Worm (Caenorhabditis elegans) whole organism, L4 larva: ENCODE data around the gene F44G3.7.

ENCODE experiments used
- F10B5.3 ChIP-seq: sonication (generic microtip); optimal IDR thresholded peaks from 2 replicates; lab custom pipeline; 2016; ENCODE audit warnings: mild to moderate bottlenecking, missing genetic modification characterization, missing compliant biosample characterization
- F44E2.7 ChIP-seq: fragments of 200-800 bp; sonication (Bioruptor generic); IDR thresholded peaks from 2 replicates; pipeline ENCODE4 v2.1.2; 2022; ENCODE audit warnings: missing genetic modification characterization, missing compliant biosample characterization
- Y105C5A.15 ChIP-seq: fragments of 200-800 bp; sonication (Bioruptor generic); IDR thresholded peaks from 2 replicates; pipeline ENCODE4 v1.3.6; 2022; ENCODE audit warnings: missing genetic modification characterization, missing compliant biosample characterization
- ZK546.5 ChIP-seq, 2 experiments: sonication (generic microtip); optimal IDR thresholded peaks; 2 replicates each; lab custom pipeline; 2017; ENCODE audit warnings: missing biosample characterization in 2 of 2, missing genetic modification characterization in 2 of 2
- aha-1 ChIP-seq: fragments of 150-350 bp; peaks from one replicate; lab custom pipeline; 2014; ENCODE audit warnings: missing biosample characterization, missing genetic modification characterization
- ama-1 ChIP-seq: fragments of 150-350 bp; optimal IDR thresholded peaks from 2 replicates; lab custom pipeline; 2014; ENCODE audit warnings: inconsistent platforms, mixed read lengths
- ceh-44 ChIP-seq: fragments of 200-800 bp; sonication (Bioruptor generic); IDR thresholded peaks from 2 replicates; pipeline ENCODE4 v1.3.6; 2022; ENCODE audit warnings: missing genetic modification reagents, missing genetic modification characterization, missing compliant biosample characterization
- ceh-62 ChIP-seq: sonication (generic microtip); optimal IDR thresholded peaks from 2 replicates; lab custom pipeline; 2017; ENCODE audit warnings: missing biosample characterization, missing genetic modification characterization
- ceh-82 ChIP-seq: sonication (generic microtip); optimal IDR thresholded peaks from 2 replicates; lab custom pipeline; 2017; ENCODE audit warnings: missing biosample characterization, missing genetic modification characterization
- ctbp-1 ChIP-seq: fragments of 200-800 bp; sonication (Bioruptor generic); IDR thresholded peaks from 2 replicates; pipeline ENCODE4 v1.3.6; 2022; ENCODE audit warnings: missing genetic modification reagents, missing genetic modification characterization, missing compliant biosample characterization
- dmd-9 ChIP-seq: fragments of 200-800 bp; sonication (Bioruptor generic); IDR thresholded peaks from 2 replicates; pipeline ENCODE4 v1.3.6; 2022; ENCODE audit warnings: missing genetic modification reagents, missing genetic modification characterization, missing compliant biosample characterization
- egl-27 ChIP-seq: sonication (generic microtip); optimal IDR thresholded peaks from 3 replicates; lab custom pipeline; 2017; ENCODE audit warnings: missing biosample characterization, missing genetic modification reagents, missing genetic modification characterization
- fkh-10 ChIP-seq: fragments of 150-350 bp; optimal IDR thresholded peaks from 2 replicates; lab custom pipeline; 2014; ENCODE audit warnings: missing biosample characterization, missing genetic modification reagents, missing genetic modification characterization
- gei-8 ChIP-seq: fragments of 200-800 bp; sonication (Bioruptor generic); optimal IDR thresholded peaks from 2 replicates; lab custom pipeline; 2018; ENCODE audit warnings: mild to moderate bottlenecking, missing genetic modification characterization, missing compliant biosample characterization
- hlh-30 ChIP-seq: sonication (generic microtip); optimal IDR thresholded peaks from 2 replicates; lab custom pipeline; 2017; ENCODE audit warnings: antibody characterized with exemption, mild to moderate bottlenecking, missing genetic modification characterization, missing compliant biosample characterization; ENCODE audit not compliant: insufficient read depth
- mep-1 ChIP-seq: fragments of 150-350 bp; sonication (generic microtip); optimal IDR thresholded peaks from 3 replicates; lab custom pipeline; 2014; ENCODE audit warnings: missing biosample characterization, missing genetic modification characterization
- mes-2 ChIP-seq: sonication (generic microtip); optimal IDR thresholded peaks from 2 replicates; lab custom pipeline; 2016; ENCODE audit warnings: missing genotype, mild to moderate bottlenecking, missing genetic modification characterization, missing compliant biosample characterization; ENCODE audit not compliant: poor library complexity, severe bottlenecking
- nhr-10 ChIP-seq: fragments of 150-350 bp; optimal IDR thresholded peaks from 2 replicates; lab custom pipeline; 2014; ENCODE audit warnings: missing biosample characterization, missing genetic modification characterization
- nhr-237 ChIP-seq: sonication (generic microtip); optimal IDR thresholded peaks from 2 replicates; lab custom pipeline; 2017; ENCODE audit warnings: missing biosample characterization, missing genetic modification characterization
- nhr-42 ChIP-seq: fragments of 200-800 bp; sonication (Bioruptor generic); IDR thresholded peaks from 2 replicates; pipeline ENCODE4 v1.3.6; 2022; ENCODE audit warnings: missing genetic modification characterization, missing compliant biosample characterization
- pha-4 ChIP-seq, 2 experiments: fragments of 150-350 bp in 1 of 2; fragments of 200-800 bp in 1 of 2; sonication (Bioruptor generic) in 1 of 2; IDR thresholded peaks in 1 of 2; optimal IDR thresholded peaks in 1 of 2; 2 replicates each; pipeline versions ENCODE4 v1.3.6 to Lab custom; 2014 to 2022; ENCODE audit warnings: missing genetic modification characterization in 2 of 2, missing genetic modification reagents in 2 of 2, missing biosample characterization in 1 of 2, missing compliant biosample characterization in 1 of 2
- spr-3 ChIP-seq: fragments of 200-800 bp; sonication (Bioruptor generic); optimal IDR thresholded peaks from 2 replicates; lab custom pipeline; 2018; ENCODE audit warnings: mild to moderate bottlenecking, missing genetic modification characterization, missing compliant biosample characterization
- tra-1 ChIP-seq: fragments of 200-800 bp; sonication (Bioruptor generic); IDR thresholded peaks from 2 replicates; pipeline ENCODE4 v1.3.6; 2022; ENCODE audit warnings: missing genetic modification reagents, missing genetic modification characterization, missing compliant biosample characterization
- unc-130 ChIP-seq: sonication (generic microtip); optimal IDR thresholded peaks from 2 replicates; lab custom pipeline; 2016; ENCODE audit warnings: missing genetic modification reagents, missing genetic modification characterization, missing compliant biosample characterization
- unc-39 ChIP-seq: sonication (generic microtip); optimal IDR thresholded peaks from 2 replicates; lab custom pipeline; 2017; ENCODE audit warnings: missing biosample characterization, missing genetic modification characterization
- unc-62 ChIP-seq, 3 experiments: fragments of 150-350 bp in 1 of 3; sonication (generic microtip); optimal IDR thresholded peaks in 2 of 3; peaks in 1 of 3; 1 replicate in 1 of 3; 2 replicates in 2 of 3; lab custom pipeline; 2014 to 2017; ENCODE audit warnings: missing biosample characterization in 3 of 3, missing genetic modification characterization in 3 of 3, missing genetic modification reagents in 3 of 3, missing genotype in 1 of 3
- zag-1 ChIP-seq: fragments of 150-350 bp; optimal IDR thresholded peaks from 2 replicates; lab custom pipeline; 2014; ENCODE audit warnings: missing biosample characterization, missing genetic modification characterization
- zfp-2 ChIP-seq: sonication (generic microtip); optimal IDR thresholded peaks from 2 replicates; lab custom pipeline; 2016; ENCODE audit warnings: mild to moderate bottlenecking, missing genetic modification characterization, missing compliant biosample characterization
- zfp-3 ChIP-seq: fragments of 200-800 bp; sonication (Bioruptor generic); conservative IDR thresholded peaks from 2 replicates; pipeline ENCODE4 v1.3.6; 2022; ENCODE audit warnings: missing genetic modification reagents, missing genetic modification characterization, missing compliant biosample characterization
- ztf-7 ChIP-seq: fragments of 150-350 bp; optimal IDR thresholded peaks from 2 replicates; lab custom pipeline; 2014; ENCODE audit warnings: missing biosample characterization, missing genetic modification characterization

Gene F44G3.7

DNA sequence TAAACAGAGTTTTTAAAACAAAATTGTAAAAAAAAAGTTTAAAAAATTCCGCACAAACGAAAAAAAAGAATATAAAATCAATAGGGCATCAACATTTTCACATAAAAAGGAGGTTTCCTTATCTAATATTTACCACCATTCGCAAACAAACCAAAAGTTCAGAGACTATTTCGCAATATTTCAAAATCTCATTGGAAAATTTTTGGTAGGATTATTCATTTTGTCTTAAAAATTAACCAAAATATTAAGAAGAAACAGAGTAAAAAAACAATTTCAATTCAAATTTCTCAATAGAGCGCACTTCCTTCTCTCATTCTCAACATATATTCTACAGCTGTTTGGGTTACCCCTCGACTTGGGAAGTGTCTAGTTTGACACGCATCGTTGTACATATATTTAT lies 23.1 kb upstream of the F44G3.7 start (continued):
- peak; percentile 30 for TF ChIP-seq ztf-7 (tag; lab: Kevin White, UChicago)
- TF ChIP-seq F44E2.7 (GFP tag; lab: Robert Waterston, UW), result no peak

DNA sequence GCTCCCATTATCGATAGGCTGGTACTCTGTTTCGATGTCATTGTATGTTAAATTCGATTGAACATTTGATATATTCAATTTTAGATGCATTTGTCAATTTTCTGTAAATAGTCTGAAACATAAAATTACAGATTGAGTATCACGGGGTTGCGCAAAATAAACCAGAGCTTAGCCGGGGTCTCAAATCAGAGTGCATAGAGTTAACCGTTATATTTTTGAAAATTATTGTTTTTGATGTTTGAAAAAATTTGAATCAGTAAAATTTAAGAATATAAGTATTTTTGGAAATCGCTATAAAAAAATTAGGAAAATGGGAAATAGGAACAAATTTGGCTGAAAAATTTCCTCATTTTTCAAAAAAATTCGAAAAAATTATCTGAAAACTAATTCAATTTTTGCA lies 22.7 kb upstream of the F44G3.7 start, which contains the start of gene F10A3.17:
Gene F10A3.17 (minus strand): TSS at position 101 of the 400 bp plus-strand sequence.
- TF ChIP-seq ZK546.5 (tag; optimal IDR thresholded peaks at IDR 0.05; lab: Kevin White, UChicago) (no peak), spr-3 (GFP tag; lab: Kevin White, UChicago) (no peak), mes-2 (tag; lab: Kevin White, UChicago) (no peak), zag-1 (tag; lab: Kevin White, UChicago) (no peak), nhr-10 (no peak), nhr-237 (no peak), unc-39 (tag; lab: Kevin White, UChicago) (no peak), ceh-62 (tag; lab: Kevin White, UChicago) (no peak), zfp-2 (tag; lab: Kevin White, UChicago) (no peak)

DNA sequence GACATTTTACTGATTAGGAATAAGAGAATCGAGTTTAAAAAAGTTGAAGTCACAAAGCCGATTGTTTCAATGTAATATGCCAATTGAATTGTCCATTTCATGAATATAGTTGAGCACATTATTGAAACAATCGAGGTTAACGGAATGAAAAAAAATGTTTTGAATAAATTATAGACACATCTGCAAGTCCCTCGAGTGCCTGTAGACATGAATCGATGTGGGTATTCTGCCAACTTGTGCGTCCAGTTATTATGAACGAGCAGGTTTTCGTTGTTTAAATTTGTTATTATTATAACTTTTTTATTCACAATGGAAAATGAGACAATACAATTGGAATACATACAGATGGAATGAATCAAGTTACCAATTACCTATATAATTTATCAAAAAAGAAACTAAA lies 21.4 kb upstream of the F44G3.7 start, which contains the start of gene str-99:
Gene str-99 (minus strand): TSS at position 101 of the 400 bp plus-strand sequence.
- TF ChIP-seq aha-1 (tag; lab: Kevin White, UChicago) (no peak), unc-62 (GFP tag; optimal IDR thresholded peaks at IDR 0.05 in 1 of 2; lab: Kevin White, UChicago) (peak in 1 of 2 experiments; percentile 39), unc-62 (tag; optimal IDR thresholded peaks at IDR 0.05; lab: Kevin White, UChicago) (no peak)
- TF ChIP-seq, all 104 proteins: peak for 1

DNA sequence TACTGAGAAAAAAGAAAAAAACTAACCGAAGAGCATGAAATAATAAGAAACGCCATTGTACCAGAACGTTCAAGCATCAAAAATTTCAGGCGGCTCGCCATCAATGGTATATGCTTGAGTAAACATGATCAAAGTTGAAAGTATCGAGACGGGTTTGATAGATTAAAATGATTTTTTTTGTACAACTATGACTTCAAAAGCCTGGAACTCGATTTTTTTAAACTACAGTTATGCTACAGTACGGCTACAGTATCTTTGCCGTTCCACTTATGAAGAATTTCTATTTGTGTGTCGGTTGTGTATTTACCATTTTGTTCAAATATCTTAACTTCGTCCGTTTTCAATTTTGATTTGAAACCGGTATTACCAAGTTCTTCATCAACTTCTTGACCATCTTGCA lies 18.2 kb upstream of the F44G3.7 start, which contains the start of gene str-97:
Gene str-97 (minus strand): TSS at position 101 of the 400 bp plus-strand sequence.
- TF ChIP-seq hlh-30 (tag; lab: Kevin White, UChicago), result no peak
- TF ChIP-seq gei-8 (GFP tag; lab: Kevin White, UChicago), result no peak
- no peak for TF ChIP-seq pha-4 (GFP tag; IDR thresholded peaks at IDR 0.05; lab: Robert Waterston, UW)
- TF ChIP-seq pha-4 (tag; optimal IDR thresholded peaks at IDR 0.05; lab: Kevin White, UChicago), result no peak
- no peak for TF ChIP-seq ctbp-1
- TF ChIP-seq dmd-9 (GFP tag; lab: Robert Waterston, UW), result no peak
- TF ChIP-seq ceh-44 (GFP tag; lab: Robert Waterston, UW), result no peak
- TF ChIP-seq unc-62 (GFP tag; optimal IDR thresholded peaks at IDR 0.05 in 1 of 2; lab: Kevin White, UChicago), result peak in 1 of 2 experiments; percentile 62
- no peak for TF ChIP-seq unc-62 (tag; optimal IDR thresholded peaks at IDR 0.05; lab: Kevin White, UChicago)

DNA sequence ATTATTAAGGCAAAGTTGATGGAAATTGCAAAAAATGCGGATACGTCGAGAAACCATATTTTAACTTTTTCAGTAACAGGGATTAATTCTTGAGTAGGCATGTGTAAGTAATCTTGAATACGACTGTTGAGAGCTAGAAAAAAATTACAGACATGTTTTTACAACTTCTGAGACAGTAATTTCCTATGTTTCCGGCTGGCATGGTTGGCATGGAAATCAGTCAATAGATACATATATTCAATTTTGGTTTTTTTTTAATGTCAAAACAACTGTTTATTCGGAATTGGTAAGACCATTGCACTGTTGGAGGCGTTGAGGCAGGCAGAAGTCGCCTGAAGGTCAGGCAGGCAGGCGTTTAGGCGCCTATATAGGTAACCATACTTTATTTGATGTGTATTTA lies 16.4 kb upstream of the F44G3.7 start, which contains the start of gene str-254:
Gene str-254 (minus strand): TSS at position 101 of the 400 bp plus-strand sequence.
- no peak for TF ChIP-seq zfp-2 (tag; lab: Kevin White, UChicago)
- TF ChIP-seq ama-1, result no peak
- TF ChIP-seq egl-27 (tag; lab: Kevin White, UChicago), result no peak
- TF ChIP-seq tra-1 (GFP tag; lab: Robert Waterston, UW), result no peak
- TF ChIP-seq Y105C5A.15 (GFP tag; lab: Robert Waterston, UW), result no peak
- no peak for TF ChIP-seq mep-1 (tag; lab: Kevin White, UChicago)
- no peak for TF ChIP-seq mes-2 (tag; lab: Kevin White, UChicago)
- no peak for TF ChIP-seq unc-130 (GFP tag; lab: Kevin White, UChicago)
- no peak for TF ChIP-seq ceh-82 (tag; lab: Kevin White, UChicago)
- TF ChIP-seq F10B5.3 (tag; lab: Kevin White, UChicago), result no peak
- no peak for TF ChIP-seq zfp-3 (GFP tag; lab: Robert Waterston, UW)
- no peak for TF ChIP-seq nhr-42 (GFP tag; lab: Robert Waterston, UW)
- no peak for TF ChIP-seq fkh-10 (GFP tag; lab: Kevin White, UChicago)
- TF ChIP-seq ztf-7 (tag; lab: Kevin White, UChicago), result no peak
- TF ChIP-seq, all 104 proteins: peak for 0
